Fruit fly (Drosophila melanogaster): Measurements from ENCODE around the gene dsx.

DNA sequence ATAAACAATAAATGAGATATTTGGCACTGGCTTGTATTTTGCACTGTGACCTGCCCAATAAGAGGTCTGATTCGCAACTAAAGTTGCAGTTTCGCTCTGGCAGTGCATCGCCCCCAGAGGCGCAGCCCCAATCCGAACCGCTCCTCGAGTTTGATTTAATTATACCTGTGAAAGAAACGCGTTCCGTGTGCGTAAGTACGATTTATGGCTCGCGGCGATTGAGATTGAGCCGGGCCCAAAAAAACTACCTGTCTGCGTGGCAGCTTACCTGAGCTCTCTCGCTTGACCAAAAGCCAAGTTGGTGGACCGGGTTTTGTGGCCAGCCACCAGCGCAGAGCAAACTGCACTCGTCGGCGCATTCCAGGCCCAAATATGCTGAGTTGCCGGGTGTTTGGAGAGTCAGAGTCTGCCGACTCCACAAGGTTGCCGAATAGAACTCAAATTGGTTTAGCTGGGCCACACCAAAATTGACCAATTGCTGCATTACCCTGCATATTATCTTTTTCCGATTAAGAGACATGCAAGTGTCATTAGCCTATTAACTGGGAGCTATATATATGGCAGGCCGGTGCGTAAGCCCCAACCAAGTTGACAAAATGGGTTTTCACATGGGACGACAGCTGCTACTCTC lies 11.3 kb upstream of the dsx start, which contains the start of the genes CD98hc and Os-C:
- no peak for TF ChIP-seq ttk (optimal IDR thresholded peaks at IDR 0.05)
- no peak for TF ChIP-seq psq (optimal IDR thresholded peaks at IDR 0.05)
- TF ChIP-seq Sin3A (optimal IDR thresholded peaks at IDR 0.05) = no peak
- no peak for TF ChIP-seq Myc (optimal IDR thresholded peaks at IDR 0.05)
- no peak for TF ChIP-seq h (optimal IDR thresholded peaks at IDR 0.05)
